Fruit fly (Drosophila melanogaster) whole organism, prepupa: ENCODE results near the gene CG6867.

ENCODE experiments used
- CG10669 ChIP-seq: fragments of 200-800 bp; sonication (Bioruptor generic); optimal IDR thresholded peaks from 3 replicates; lab custom pipeline; 2018; ENCODE audit warnings: missing biosample characterization, mild to moderate bottlenecking, missing genetic modification characterization, moderate library complexity
- CG11902 ChIP-seq: fragments of 200-800 bp; sonication (Bioruptor generic); optimal IDR thresholded peaks from 3 replicates; lab custom pipeline; 2016; ENCODE audit warnings: missing biosample characterization, missing genetic modification characterization
- CG34406 ChIP-seq: fragments of 200-800 bp; sonication (Bioruptor generic); optimal IDR thresholded peaks from 3 replicates; lab custom pipeline; 2016; ENCODE audit warnings: missing biosample characterization, missing genetic modification characterization
- CG8319 ChIP-seq: fragments of 200-800 bp; sonication (Bioruptor generic); optimal IDR thresholded peaks from 3 replicates; lab custom pipeline; 2016; ENCODE audit warnings: missing biosample characterization, missing genetic modification characterization
- Hr39 ChIP-seq: fragments of 200-800 bp; sonication (Bioruptor generic); optimal IDR thresholded peaks from 2 replicates; lab custom pipeline; 2016; ENCODE audit warnings: missing biosample characterization, missing genetic modification characterization
- Sox102F ChIP-seq: fragments of 200-800 bp; sonication (Bioruptor generic); optimal IDR thresholded peaks from 2 replicates; lab custom pipeline; 2016; ENCODE audit warnings: missing biosample characterization, mild to moderate bottlenecking, missing genetic modification characterization
- acj6 ChIP-seq: fragments of 200-800 bp; sonication (Bioruptor generic); optimal IDR thresholded peaks from 3 replicates; lab custom pipeline; 2016; ENCODE audit warnings: missing biosample characterization, missing genetic modification characterization

dm6 chrX:18052135-18052534 lies 28.5 kb downstream of the CG6867 start:
- TF ChIP-seq CG11902 (GFP tag; lab: Kevin White, UChicago): no peak
- no peak for TF ChIP-seq Sox102F (GFP tag; lab: Kevin White, UChicago)
- TF ChIP-seq CG34406 (GFP tag; lab: Kevin White, UChicago): no peak
- TF ChIP-seq CG8319 (GFP tag; lab: Kevin White, UChicago): no peak
- no peak for TF ChIP-seq acj6 (GFP tag; lab: Kevin White, UChicago)
- TF ChIP-seq CG10669: no peak
- TF ChIP-seq Hr39 (GFP tag; lab: Kevin White, UChicago): no peak
